Fruit fly (Drosophila melanogaster) whole organism, embryonic: ENCODE data around the gene dUTPase.

Experiments
- Bteb2 ChIP-seq: fragments of 200-800 bp; sonication (Bioruptor generic); optimal IDR thresholded peaks from 2 replicates; lab custom pipeline; 2016; ENCODE audit warnings: missing biosample characterization, missing genetic modification characterization
- CG10267 ChIP-seq: fragments of 200-800 bp; sonication (Bioruptor generic); optimal IDR thresholded peaks from 2 replicates; lab custom pipeline; 2018; ENCODE audit warnings: missing biosample characterization, mild to moderate bottlenecking, missing genetic modification characterization, moderate library complexity
- CG12219 ChIP-seq: fragments of 200-800 bp; sonication (Bioruptor generic); optimal IDR thresholded peaks from 3 replicates; lab custom pipeline; 2018; ENCODE audit warnings: missing biosample characterization, mild to moderate bottlenecking, missing genetic modification characterization
- CG12236 ChIP-seq: fragments of 200-800 bp; sonication (Bioruptor generic); optimal IDR thresholded peaks from 2 replicates; lab custom pipeline; 2016; ENCODE audit warnings: missing biosample characterization, missing genetic modification characterization
- CG13775 ChIP-seq: fragments of 200-800 bp; sonication (Bioruptor generic); optimal IDR thresholded peaks from 3 replicates; lab custom pipeline; 2017; ENCODE audit warnings: missing biosample characterization, mild to moderate bottlenecking, missing genetic modification characterization
- CG14441 ChIP-seq: fragments of 200-800 bp; sonication (Bioruptor generic); IDR thresholded peaks from 2 replicates; pipeline ENCODE4 v1.3.6; 2022; ENCODE audit warnings: missing biosample characterization, missing genetic modification characterization
- CG14860 ChIP-seq: fragments of 200-800 bp; sonication (Bioruptor generic); IDR thresholded peaks from 3 replicates; pipeline ENCODE4 v1.3.6; 2022; ENCODE audit warnings: missing biosample characterization, missing genetic modification characterization; ENCODE audit not compliant: partially characterized antibody
- CG1602 ChIP-seq: fragments of 200-800 bp; sonication (Bioruptor generic); optimal IDR thresholded peaks from 3 replicates; lab custom pipeline; 2016; ENCODE audit warnings: missing biosample characterization, missing genetic modification characterization
- CG17361 ChIP-seq: fragments of 200-800 bp; sonication (Bioruptor generic); IDR thresholded peaks from 3 replicates; pipeline ENCODE4 v1.3.6; 2022; ENCODE audit warnings: missing biosample characterization, missing genetic modification characterization
- CG18619 ChIP-seq: fragments of 200-800 bp; sonication (Bioruptor generic); optimal IDR thresholded peaks from 3 replicates; lab custom pipeline; 2017; ENCODE audit warnings: missing biosample characterization, mild to moderate bottlenecking, missing genetic modification characterization
- CG31388 ChIP-seq: fragments of 200-800 bp; sonication (Bioruptor generic); optimal IDR thresholded peaks from 2 replicates; lab custom pipeline; 2016; ENCODE audit warnings: missing biosample characterization, missing genetic modification characterization
- CG3281 ChIP-seq: fragments of 200-800 bp; sonication (Bioruptor generic); optimal IDR thresholded peaks from 3 replicates; lab custom pipeline; 2017; ENCODE audit warnings: missing biosample characterization, mild to moderate bottlenecking, missing genetic modification characterization
- CG4424 ChIP-seq: fragments of 200-800 bp; sonication (Bioruptor generic); optimal IDR thresholded peaks from 3 replicates; lab custom pipeline; 2016; ENCODE audit warnings: missing biosample characterization, missing genetic modification characterization
- CG6654 ChIP-seq: fragments of 200-800 bp; sonication (Bioruptor generic); optimal IDR thresholded peaks from 2 replicates; lab custom pipeline; 2017; ENCODE audit warnings: missing biosample characterization, mild to moderate bottlenecking, missing genetic modification characterization
- CG7839 ChIP-seq: fragments of 200-800 bp; sonication (Bioruptor generic); optimal IDR thresholded peaks from 3 replicates; lab custom pipeline; 2018; ENCODE audit warnings: missing biosample characterization, mild to moderate bottlenecking, missing genetic modification characterization, moderate library complexity
- CG9215 ChIP-seq: fragments of 200-800 bp; sonication (Bioruptor generic); IDR thresholded peaks from 2 replicates; pipeline ENCODE4 v1.3.6; 2022; ENCODE audit warnings: missing biosample characterization, missing genetic modification characterization
- CG9876 ChIP-seq: fragments of 200-800 bp; sonication (Bioruptor generic); optimal IDR thresholded peaks from 2 replicates; lab custom pipeline; 2016; ENCODE audit warnings: missing biosample characterization, missing genetic modification characterization
- CG9932 ChIP-seq: fragments of 200-800 bp; sonication (Bioruptor generic); IDR thresholded peaks from 2 replicates; pipeline ENCODE4 v1.3.6; 2022; ENCODE audit warnings: missing biosample characterization, missing genetic modification characterization
- CkIIα-i1 ChIP-seq: fragments of 200-800 bp; sonication (Bioruptor generic); IDR thresholded peaks from 2 replicates; pipeline ENCODE4 v1.3.6; 2022; ENCODE audit warnings: missing biosample characterization, missing genetic modification characterization
- Dad ChIP-seq: fragments of 200-800 bp; sonication (Bioruptor generic); optimal IDR thresholded peaks from 3 replicates; lab custom pipeline; 2016; ENCODE audit warnings: missing biosample characterization, missing genetic modification characterization
- Doc2 ChIP-seq: fragments of 200-800 bp; sonication (Bioruptor generic); IDR thresholded peaks from 2 replicates; pipeline ENCODE4 v1.3.6; 2022; ENCODE audit warnings: missing biosample characterization, missing genetic modification characterization
- Doc3 ChIP-seq: fragments of 200-800 bp; sonication (Bioruptor generic); IDR thresholded peaks from 3 replicates; pipeline ENCODE4 v1.3.6; 2022; ENCODE audit warnings: missing biosample characterization, missing genetic modification characterization; ENCODE audit not compliant: partially characterized antibody
- HLH4C ChIP-seq: fragments of 200-800 bp; sonication (Bioruptor generic); IDR thresholded peaks from 3 replicates; pipeline ENCODE4 v1.3.6; 2022; ENCODE audit warnings: missing biosample characterization, missing genetic modification characterization; ENCODE audit not compliant: partially characterized antibody
- HLH54F ChIP-seq: fragments of 200-800 bp; sonication (Bioruptor generic); optimal IDR thresholded peaks from 3 replicates; lab custom pipeline; 2016; ENCODE audit warnings: missing biosample characterization, missing genetic modification characterization
- Hmr ChIP-seq: fragments of 200-800 bp; sonication (Bioruptor generic); optimal IDR thresholded peaks from 3 replicates; lab custom pipeline; 2017; ENCODE audit warnings: mild to moderate bottlenecking, missing biosample characterization, missing genetic modification reagents, missing genetic modification characterization
- Hr39 ChIP-seq: fragments of >200 bp; optimal IDR thresholded peaks from 2 replicates; lab custom pipeline; 2017
- Hr51 ChIP-seq, 2 experiments: fragments of 200-800 bp; sonication (Bioruptor generic); optimal IDR thresholded peaks; 2 replicates in 1 of 2; 3 replicates in 1 of 2; lab custom pipeline; 2016 to 2018; ENCODE audit warnings: missing biosample characterization in 2 of 2, missing genetic modification characterization in 2 of 2, mild to moderate bottlenecking in 1 of 2, moderate library complexity in 1 of 2
- NC2α ChIP-seq: fragments of 200-800 bp; sonication (Bioruptor generic); optimal IDR thresholded peaks from 2 replicates; lab custom pipeline; 2016; ENCODE audit warnings: missing biosample characterization, missing genetic modification characterization
- NC2β ChIP-seq: fragments of 200-800 bp; sonication (Bioruptor generic); optimal IDR thresholded peaks from 2 replicates; lab custom pipeline; 2016; ENCODE audit warnings: missing biosample characterization, missing genetic modification characterization
- Oaz ChIP-seq: fragments of 200-800 bp; sonication (Bioruptor generic); IDR thresholded peaks from 2 replicates; pipeline ENCODE4 v1.3.6; 2022; ENCODE audit warnings: missing biosample characterization, missing genetic modification characterization
- Ravus ChIP-seq: fragments of 200-800 bp; sonication (Bioruptor generic); IDR thresholded peaks from 2 replicates; pipeline ENCODE4 v1.3.6; 2022; ENCODE audit warnings: missing biosample characterization, missing genetic modification characterization
- Scr ChIP-seq: fragments of 200-800 bp; sonication (Bioruptor generic); IDR thresholded peaks from 2 replicates; pipeline ENCODE4 v1.3.6; 2022; ENCODE audit warnings: missing biosample characterization, missing genetic modification characterization; ENCODE audit not compliant: partially characterized antibody
- Spps ChIP-seq: fragments of 200-800 bp; sonication (Bioruptor generic); optimal IDR thresholded peaks from 2 replicates; lab custom pipeline; 2018; ENCODE audit warnings: missing biosample characterization, mild to moderate bottlenecking, missing genetic modification characterization
- ab ChIP-seq: fragments of 200-800 bp; sonication (Bioruptor generic); optimal IDR thresholded peaks from 2 replicates; lab custom pipeline; 2016; ENCODE audit warnings: missing biosample characterization, missing genetic modification characterization
- al ChIP-seq: fragments of 200-800 bp; sonication (Bioruptor generic); IDR thresholded peaks from 2 replicates; pipeline ENCODE4 v1.3.6; 2022; ENCODE audit warnings: missing biosample characterization, missing genetic modification characterization
- aop ChIP-seq: fragments of 200-800 bp; sonication (Bioruptor generic); IDR thresholded peaks from 2 replicates; pipeline ENCODE4 v1.3.6; 2022; ENCODE audit warnings: missing biosample characterization, missing genetic modification characterization
- danr ChIP-seq: fragments of 200-800 bp; sonication (Bioruptor generic); IDR thresholded peaks from 2 replicates; pipeline ENCODE4 v1.3.6; 2022; ENCODE audit warnings: missing biosample characterization, missing genetic modification characterization
- ems ChIP-seq: fragments of 200-800 bp; sonication (Bioruptor generic); optimal IDR thresholded peaks from 3 replicates; lab custom pipeline; 2016; ENCODE audit warnings: missing biosample characterization, missing genetic modification characterization
- ewg ChIP-seq: fragments of 200-800 bp; sonication (Bioruptor generic); optimal IDR thresholded peaks from 3 replicates; lab custom pipeline; 2017; ENCODE audit warnings: mild to moderate bottlenecking, missing biosample characterization, missing genetic modification reagents, missing genetic modification characterization
- ftz-f1 ChIP-seq: fragments of 200-800 bp; sonication (Bioruptor generic); optimal IDR thresholded peaks from 2 replicates; lab custom pipeline; 2016; ENCODE audit warnings: missing biosample characterization, missing genetic modification characterization
- grau ChIP-seq: fragments of 200-800 bp; optimal IDR thresholded peaks from 3 replicates; lab custom pipeline; 2019; ENCODE audit warnings: missing biosample characterization, mild to moderate bottlenecking, missing genetic modification characterization, moderate library complexity
- gsb ChIP-seq: fragments of 200-800 bp; sonication (Bioruptor generic); IDR thresholded peaks from 2 replicates; pipeline ENCODE4 v1.3.6; 2022; ENCODE audit warnings: missing biosample characterization, missing genetic modification characterization
- her ChIP-seq: fragments of 200-800 bp; sonication (Bioruptor generic); optimal IDR thresholded peaks from 2 replicates; lab custom pipeline; 2016; ENCODE audit warnings: missing biosample characterization, missing genetic modification characterization
- hkb ChIP-seq, 2 experiments: fragments of 200-800 bp in 1 of 2; fragments of >200 bp in 1 of 2; sonication (Bioruptor generic) in 1 of 2; IDR thresholded peaks in 1 of 2; optimal IDR thresholded peaks in 1 of 2; 2 replicates each; pipeline versions ENCODE4 v1.3.6 to Lab custom; 2017 to 2022; ENCODE audit warnings: missing biosample characterization in 1 of 2, missing genetic modification characterization in 1 of 2
- jigr1 ChIP-seq: fragments of 200-800 bp; sonication (Bioruptor generic); IDR thresholded peaks from 3 replicates; pipeline ENCODE4 v1.3.6; 2022; ENCODE audit warnings: missing biosample characterization, missing genetic modification characterization
- jumu ChIP-seq: fragments of 200-800 bp; sonication (Bioruptor generic); optimal IDR thresholded peaks from 3 replicates; lab custom pipeline; 2016; ENCODE audit warnings: missing biosample characterization, missing genetic modification characterization
- mirr ChIP-seq: fragments of 200-800 bp; sonication (Bioruptor generic); optimal IDR thresholded peaks from 3 replicates; lab custom pipeline; 2018; ENCODE audit warnings: missing biosample characterization, mild to moderate bottlenecking, missing genetic modification characterization
- pho ChIP-seq: fragments of 200-800 bp; sonication (Bioruptor generic); optimal IDR thresholded peaks from 2 replicates; lab custom pipeline; 2016; ENCODE audit warnings: missing biosample characterization, missing genetic modification characterization
- ro ChIP-seq: fragments of 200-800 bp; sonication (Bioruptor generic); IDR thresholded peaks from 2 replicates; pipeline ENCODE4 v1.3.6; 2022; ENCODE audit warnings: missing biosample characterization, missing genetic modification characterization
- row ChIP-seq: fragments of 200-800 bp; sonication (Bioruptor generic); IDR thresholded peaks from 3 replicates; pipeline ENCODE4 v1.3.6; 2022; ENCODE audit warnings: missing biosample characterization, missing genetic modification characterization
- slp2 ChIP-seq: fragments of 200-800 bp; sonication (Bioruptor generic); optimal IDR thresholded peaks from 2 replicates; lab custom pipeline; 2016; ENCODE audit warnings: missing biosample characterization, missing genetic modification characterization
- tap ChIP-seq: fragments of 200-800 bp; optimal IDR thresholded peaks from 3 replicates; lab custom pipeline; 2019; ENCODE audit warnings: missing biosample characterization, mild to moderate bottlenecking, missing genetic modification characterization, moderate library complexity

The dUTPase gene

DNA sequence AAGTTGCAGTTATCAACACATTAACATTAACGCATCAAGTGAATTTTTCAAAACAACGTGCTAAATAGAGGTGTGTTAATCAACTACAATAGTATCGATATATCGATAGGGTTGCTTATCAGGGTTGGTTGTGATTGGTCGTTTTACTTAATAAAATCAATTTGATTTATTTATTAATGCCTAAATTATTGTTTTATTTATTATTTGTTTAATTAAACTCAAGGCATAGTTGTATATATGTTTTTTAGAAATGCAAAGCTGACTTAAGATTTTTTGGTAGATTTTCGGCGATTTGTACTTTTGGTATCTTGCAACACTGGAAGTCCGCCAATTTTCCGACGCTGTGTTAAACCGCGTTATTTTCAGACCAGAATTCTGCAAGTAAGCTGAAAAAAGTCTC, at the start of gene dUTPase, which contains the start of gene Art8 (continued):
- TF ChIP-seq NC2β, result peak; percentile 30
- no peak for TF ChIP-seq her
- TF ChIP-seq hkb (optimal IDR thresholded peaks at IDR 0.05; lab: Kevin White, UChicago), result no peak
- peak; percentile 57; the same call in 1 of the 2 replicates for TF ChIP-seq hkb (GFP tag; IDR thresholded peaks at IDR 0.05; lab: Robert Waterston, UW)
- TF ChIP-seq Ravus (GFP tag; lab: Robert Waterston, UW), result no peak
- peak; percentile 51 for TF ChIP-seq Dad (GFP tag; lab: Kevin White, UChicago)
- peak; percentile 45 for TF ChIP-seq HLH54F
- no peak for TF ChIP-seq CkIIα-i1
- TF ChIP-seq CG7839 (tag; lab: Kevin White, UChicago), result peak; percentile 66
- TF ChIP-seq ewg, result peak; percentile 28
- TF ChIP-seq tap (tag; lab: Kevin White, UChicago), result no peak
- TF ChIP-seq pho (GFP tag; lab: Kevin White, UChicago), result peak; percentile 34
- peak; percentile 77 for TF ChIP-seq CG14860 (GFP tag; lab: Robert Waterston, UW)
- TF ChIP-seq mirr (GFP tag; lab: Kevin White, UChicago), result no peak
- TF ChIP-seq gsb, result no peak
- peak; percentile 33; the same call in 1 of the 2 replicates for TF ChIP-seq Oaz
- TF ChIP-seq NC2α (GFP tag; lab: Kevin White, UChicago), result peak; percentile 8
- no peak for TF ChIP-seq CG6654 (GFP tag; lab: Kevin White, UChicago)
- peak; percentile 79 for TF ChIP-seq CG13775 (GFP tag; lab: Kevin White, UChicago)
- TF ChIP-seq Hmr (GFP tag; lab: Kevin White, UChicago), result no peak
- no peak for TF ChIP-seq aop (GFP tag; lab: Robert Waterston, UW)
- peak; percentile 29 for TF ChIP-seq slp2 (GFP tag; lab: Kevin White, UChicago)
- no peak for TF ChIP-seq ro (GFP tag; lab: Robert Waterston, UW)
- peak; percentile 48 for TF ChIP-seq CG14441 (GFP tag; lab: Robert Waterston, UW)
- TF ChIP-seq CG1602 (GFP tag; lab: Kevin White, UChicago), result peak; percentile 74
- peak; percentile 84 for TF ChIP-seq CG4424 (GFP tag; lab: Kevin White, UChicago)
- TF ChIP-seq CG9215 (GFP tag; lab: Robert Waterston, UW), result peak; percentile 23; the same call in 1 of the 2 replicates
- peak; percentile 14 for TF ChIP-seq CG18619
- TF ChIP-seq CG10267 (tag; lab: Kevin White, UChicago), result peak; percentile 99
- TF ChIP-seq Doc3 (GFP tag; lab: Robert Waterston, UW), result peak; percentile 88
- no peak for TF ChIP-seq Doc2 (GFP tag; lab: Robert Waterston, UW)
- no peak for TF ChIP-seq ems
- peak; percentile 45 for TF ChIP-seq al (GFP tag; lab: Robert Waterston, UW)
- TF ChIP-seq Hr51 (GFP tag; optimal IDR thresholded peaks at IDR 0.05; lab: Kevin White, UChicago), result peak in 1 of 2 experiments; percentile 34
- TF ChIP-seq CG31388, result no peak
- TF ChIP-seq grau (tag; lab: Kevin White, UChicago), result peak; percentile 76
- TF ChIP-seq Hr39, result no peak
- TF ChIP-seq CG12236, result no peak
- peak; percentile 10 for TF ChIP-seq CG9876 (GFP tag; lab: Kevin White, UChicago)
- TF ChIP-seq CG3281 (GFP tag; lab: Kevin White, UChicago), result peak; percentile 81
- TF ChIP-seq CG9932 (GFP tag; lab: Robert Waterston, UW), result peak; percentile 85
- peak; percentile 90 for TF ChIP-seq Scr (GFP tag; lab: Robert Waterston, UW)
- TF ChIP-seq HLH4C (GFP tag; lab: Robert Waterston, UW), result peak; percentile 83
- TF ChIP-seq jumu (GFP tag; lab: Kevin White, UChicago), result no peak
- TF ChIP-seq CG17361 (GFP tag; lab: Robert Waterston, UW), result peak; percentile 80
- peak; percentile 45 for TF ChIP-seq Bteb2 (GFP tag; lab: Kevin White, UChicago)
- TF ChIP-seq CG12219 (GFP tag; lab: Kevin White, UChicago), result no peak
- peak; percentile 84 for TF ChIP-seq row
- no peak for TF ChIP-seq jigr1 (GFP tag; lab: Robert Waterston, UW)
- peak; percentile 48 for TF ChIP-seq Spps (tag; lab: Kevin White, UChicago)
- no peak; the same call in 1 of the 2 replicates for TF ChIP-seq danr (GFP tag; lab: Robert Waterston, UW)
- no peak for TF ChIP-seq ftz-f1 (GFP tag; lab: Kevin White, UChicago)
- no peak for TF ChIP-seq ab (GFP tag; lab: Kevin White, UChicago)
